Worm (Caenorhabditis elegans) whole organism, young adult: Measurements from ENCODE around the gene ncap-1.

Experiments used
- C06A6.2 ChIP-seq: fragments of 200-800 bp; sonication (Bioruptor generic); conservative IDR thresholded peaks from 2 replicates; pipeline ENCODE4 v1.3.6; 2022; ENCODE audit warnings: missing genetic modification characterization, missing compliant biosample characterization
- ama-1 ChIP-seq, 3 experiments: fragments of 150-350 bp in 1 of 3; sonication (generic microtip) in 2 of 3; optimal IDR thresholded peaks; 2 replicates each; lab custom pipeline; 2014 to 2018; ENCODE audit warnings: missing biosample characterization in 2 of 3, missing genetic modification characterization in 2 of 3, missing genetic modification reagents in 2 of 3
- atf-7 ChIP-seq: sonication (generic microtip); optimal IDR thresholded peaks from 2 replicates; lab custom pipeline; 2017; ENCODE audit warnings: mild to moderate bottlenecking, missing genetic modification characterization, missing compliant biosample characterization
- dpl-1 ChIP-seq: fragments of 150-350 bp; optimal IDR thresholded peaks from 2 replicates; lab custom pipeline; 2014; ENCODE audit warnings: missing biosample characterization, missing genetic modification reagents, missing genetic modification characterization
- gei-17 ChIP-seq: fragments of 200-800 bp; sonication (Bioruptor generic); optimal IDR thresholded peaks from 2 replicates; lab custom pipeline; 2018; ENCODE audit warnings: mild to moderate bottlenecking, missing genetic modification characterization, missing compliant biosample characterization
- him-1 ChIP-seq: sonication (generic microtip); optimal IDR thresholded peaks from 2 replicates; lab custom pipeline; 2016; ENCODE audit warnings: missing genotype, missing genetic modification reagents, missing genetic modification characterization, missing compliant biosample characterization
- lin-54 ChIP-seq: fragments of 200-800 bp; sonication (Bioruptor generic); optimal IDR thresholded peaks from 2 replicates; lab custom pipeline; 2018; ENCODE audit warnings: mild to moderate bottlenecking, missing genetic modification characterization, missing compliant biosample characterization
- madf-10 ChIP-seq: sonication (generic microtip); optimal IDR thresholded peaks from 2 replicates; lab custom pipeline; 2016; ENCODE audit warnings: mild to moderate bottlenecking, missing genetic modification characterization, missing compliant biosample characterization
- madf-3 ChIP-seq: fragments of 200-800 bp; sonication (Bioruptor generic); IDR thresholded peaks from 2 replicates; pipeline ENCODE4 v1.3.6; 2022; ENCODE audit warnings: missing genetic modification reagents, missing genetic modification characterization, missing compliant biosample characterization
- madf-6 ChIP-seq: fragments of 200-800 bp; sonication (Bioruptor generic); IDR thresholded peaks from 2 replicates; pipeline ENCODE4 v1.3.6; 2022; ENCODE audit warnings: missing genetic modification reagents, missing genetic modification characterization, missing compliant biosample characterization
- nhr-90 ChIP-seq: sonication (generic microtip); optimal IDR thresholded peaks from 2 replicates; lab custom pipeline; 2016; ENCODE audit warnings: missing genotype, mild to moderate bottlenecking, missing genetic modification characterization, missing compliant biosample characterization
- xnd-1 ChIP-seq: sonication (generic microtip); optimal IDR thresholded peaks from 2 replicates; lab custom pipeline; 2016; ENCODE audit warnings: missing genotype, missing genetic modification reagents, missing genetic modification characterization, missing compliant biosample characterization
- ztf-25 ChIP-seq: fragments of 200-800 bp; sonication (Bioruptor generic); IDR thresholded peaks from 2 replicates; pipeline ENCODE4 v1.3.6; 2022; ENCODE audit warnings: missing genetic modification reagents, missing genetic modification characterization, missing compliant biosample characterization

ce11 chrII:2952629-2953028 is 33.5 kb upstream of the ncap-1 start, which contains the start of gene irld-51:
- TF ChIP-seq madf-6 (GFP tag; lab: Robert Waterston, UW) = no peak
- no peak for TF ChIP-seq xnd-1
- TF ChIP-seq atf-7 (tag; lab: Kevin White, UChicago) = no peak
- TF ChIP-seq dpl-1 (GFP tag; lab: Kevin White, UChicago) = no peak
- no peak for TF ChIP-seq gei-17 (GFP tag; lab: Kevin White, UChicago)
- TF ChIP-seq madf-10 (tag; lab: Kevin White, UChicago) = no peak
- no peak for TF ChIP-seq C06A6.2 (GFP tag; lab: Robert Waterston, UW)
- no peak for TF ChIP-seq him-1
- TF ChIP-seq ama-1 (optimal IDR thresholded peaks at IDR 0.05; lab: Kevin White, UChicago) = no peak
- TF ChIP-seq ama-1 (GFP tag; optimal IDR thresholded peaks at IDR 0.05; lab: Kevin White, UChicago) = no peak
- no peak for TF ChIP-seq ztf-25 (GFP tag; lab: Robert Waterston, UW)
- TF ChIP-seq lin-54 (GFP tag; lab: Kevin White, UChicago) = no peak
- no peak for TF ChIP-seq madf-3
- TF ChIP-seq nhr-90 (tag; lab: Kevin White, UChicago) = no peak
